Worm (Caenorhabditis elegans): ENCODE results near the gene glna-2.

- TF ChIP-seq snpc-4 (GFP tag; optimal IDR thresholded peaks at IDR 0.05) (no peak), snpc-4 (tag; optimal IDR thresholded peaks at IDR 0.05) (no peak), hmg-1.2 (GFP tag; IDR thresholded peaks at IDR 0.05) (no peak), bed-2 (GFP tag; IDR thresholded peaks at IDR 0.05) (no peak), attf-3 (GFP tag; conservative IDR thresholded peaks at IDR 0.05) (no peak), mcd-1 (GFP tag; IDR thresholded peaks at IDR 0.05) (no peak), cebp-1 (GFP tag; IDR thresholded peaks at IDR 0.05) (no peak), cebp-1 (tag; optimal IDR thresholded peaks at IDR 0.05) (no peak), F23B12.7 (tag; optimal IDR thresholded peaks at IDR 0.05; ENCODE audit: insufficient read depth) (no peak), K12H6.12 (tag; optimal IDR thresholded peaks at IDR 0.05) (no peak), hrde-1 (tag; optimal IDR thresholded peaks at IDR 0.05; ENCODE audit: borderline replicate concordance) (no peak)
Observed at ce11 chrII:7981084-7981483, 27.4 kb upstream of the glna-2 start.

Measured in whole organism, young adult.